Fruit fly (Drosophila melanogaster) whole organism, embryonic: ENCODE data around the gene CG42240.

Source experiments
- Ada2b ChIP-seq: fragments of 200-800 bp; sonication (Bioruptor generic); IDR thresholded peaks from 2 replicates; pipeline ENCODE4 v1.3.6; 2022; ENCODE audit warnings: missing biosample characterization, missing genetic modification characterization
- CG17359 ChIP-seq: fragments of 200-800 bp; sonication (Bioruptor generic); optimal IDR thresholded peaks from 3 replicates; lab custom pipeline; 2018; ENCODE audit warnings: missing biosample characterization, mild to moderate bottlenecking, missing genetic modification characterization, moderate library complexity
- CG6689 ChIP-seq: fragments of 200-800 bp; sonication (Bioruptor generic); IDR thresholded peaks from 2 replicates; pipeline ENCODE4 v1.3.6; 2022; ENCODE audit warnings: missing biosample characterization, missing genetic modification characterization
- Pdp1 ChIP-seq, 2 experiments: fragments of 200-800 bp; sonication (Bioruptor generic); optimal IDR thresholded peaks; 3 replicates each; lab custom pipeline; 2016; ENCODE audit warnings: missing biosample characterization in 2 of 2, missing genetic modification characterization in 2 of 2, mild to moderate bottlenecking in 1 of 2, moderate library complexity in 1 of 2
- bigmax ChIP-seq: fragments of 200-800 bp; sonication (Bioruptor generic); optimal IDR thresholded peaks from 2 replicates; lab custom pipeline; 2018; ENCODE audit warnings: missing biosample characterization, mild to moderate bottlenecking, missing genetic modification characterization
- chif ChIP-seq, 2 experiments: fragments of 200-800 bp; sonication (Bioruptor generic); optimal IDR thresholded peaks; 3 replicates each; lab custom pipeline; 2016; ENCODE audit warnings: missing biosample characterization in 2 of 2, missing genetic modification characterization in 2 of 2
- usp ChIP-seq: fragments of >200 bp; optimal IDR thresholded peaks from 2 replicates; lab custom pipeline; 2017; ENCODE audit warnings: missing biosample characterization, missing genetic modification characterization
- zen ChIP-seq: fragments of 200-800 bp; sonication (Bioruptor generic); optimal IDR thresholded peaks from 3 replicates; lab custom pipeline; 2018; ENCODE audit warnings: missing biosample characterization, mild to moderate bottlenecking, missing genetic modification characterization, moderate library complexity

dm6 chrX:6301052-6301451 is 29.6 kb upstream of the CG42240 start, which contains the start of gene CG12219:
- TF ChIP-seq zen (tag; lab: Kevin White, UChicago): no peak
- TF ChIP-seq bigmax (GFP tag; lab: Kevin White, UChicago): no peak
- no peak for TF ChIP-seq CG6689
- no peak for TF ChIP-seq Ada2b (GFP tag; lab: Robert Waterston, UW)
- TF ChIP-seq usp (GFP tag; lab: Kevin White, UChicago): no peak
- TF ChIP-seq CG17359 (tag; lab: Kevin White, UChicago): no peak
- TF ChIP-seq chif (GFP tag; optimal IDR thresholded peaks at IDR 0.05; lab: Kevin White, UChicago): no peak
- TF ChIP-seq Pdp1 (GFP tag; optimal IDR thresholded peaks at IDR 0.05; lab: Kevin White, UChicago): peak in 1 of 2 experiments; percentile 90
